Comparison of ENCODE assay signal across 2 worm cellular contexts in genomic region chrV:7995165-7995564, ce11.
TF ChIP-seq lines count a peak whose summit lies in the region.

No protein-coding gene starts in this region.

TF ChIP-seq in whole organism, L3 larva, 47 proteins besides CTCF, POLR2A, EP300 and RAD21:
- TF ChIP-seq hmg-11 (tag; optimal IDR thresholded peaks at IDR 0.05; lab: Kevin White, UChicago) (no peak), nfya-1 (tag; optimal IDR thresholded peaks at IDR 0.05; lab: Kevin White, UChicago; ENCODE audit: insufficient read depth) (peak; percentile 62)
TF ChIP-seq in whole organism, L3 larva: peak in this region for 1.

TF ChIP-seq in whole organism, mixed stage, embryonic, 35 proteins besides CTCF, POLR2A, EP300 and RAD21:
- TF ChIP-seq unc-62 (GFP tag; optimal IDR thresholded peaks at IDR 0.05; lab: Kevin White, UChicago), result no peak
- peak; percentile 53 for TF ChIP-seq hlh-1 (tag; optimal IDR thresholded peaks at IDR 0.05; lab: Kevin White, UChicago)
- no peak for TF ChIP-seq lin-13 (tag; optimal IDR thresholded peaks at IDR 0.05; lab: Kevin White, UChicago)
